Worm (Caenorhabditis elegans) whole organism, L1 larva: ENCODE data around the gene gbf-1.

ENCODE experiments used
- C04F5.9 ChIP-seq: sonication (generic microtip); optimal IDR thresholded peaks from 2 replicates; lab custom pipeline; 2016; ENCODE audit warnings: missing genetic modification characterization, missing compliant biosample characterization
- C34B4.2 ChIP-seq: sonication (generic microtip); optimal IDR thresholded peaks from 2 replicates; lab custom pipeline; 2017; ENCODE audit warnings: mild to moderate bottlenecking, missing genetic modification characterization, missing compliant biosample characterization
- F16B12.6 ChIP-seq: fragments of 150-350 bp; optimal IDR thresholded peaks from 2 replicates; lab custom pipeline; 2014; ENCODE audit warnings: missing biosample characterization, missing genetic modification characterization
- aly-2 ChIP-seq: fragments of 150-350 bp; optimal IDR thresholded peaks from 2 replicates; lab custom pipeline; 2014; ENCODE audit warnings: missing biosample characterization, missing genetic modification characterization
- ama-1 ChIP-seq: fragments of 150-350 bp; optimal IDR thresholded peaks from 2 replicates; lab custom pipeline; 2014
- ceh-8 ChIP-seq: fragments of 200-800 bp; sonication (Bioruptor generic); optimal IDR thresholded peaks from 2 replicates; lab custom pipeline; 2018; ENCODE audit warnings: mild to moderate bottlenecking, missing genetic modification characterization, moderate library complexity, missing compliant biosample characterization
- ceh-82 ChIP-seq, 3 experiments: fragments of 150-350 bp in 1 of 3; sonication (generic microtip) in 2 of 3; optimal IDR thresholded peaks; 2 replicates each; lab custom pipeline; 2014 to 2017; ENCODE audit warnings: missing biosample characterization in 3 of 3, missing genetic modification characterization in 3 of 3
- ceh-88 ChIP-seq: fragments of 200-800 bp; sonication (Bioruptor generic); IDR thresholded peaks from 2 replicates; pipeline ENCODE4 v1.3.6; 2022; ENCODE audit warnings: missing genetic modification characterization, missing compliant biosample characterization
- ceh-90 ChIP-seq: sonication (generic microtip); optimal IDR thresholded peaks from 2 replicates; lab custom pipeline; 2016; ENCODE audit warnings: missing genetic modification characterization, missing compliant biosample characterization
- dsc-1 ChIP-seq: sonication (generic microtip); optimal IDR thresholded peaks from 2 replicates; lab custom pipeline; 2016; ENCODE audit warnings: mild to moderate bottlenecking, missing genetic modification characterization, missing compliant biosample characterization
- efl-1 ChIP-seq, 4 experiments: fragments of 150-350 bp; optimal IDR thresholded peaks in 3 of 4; peaks in 1 of 4; 1 replicate in 1 of 4; 2 replicates in 3 of 4; lab custom pipeline; 2014; ENCODE audit warnings: missing biosample characterization in 2 of 4, missing genetic modification characterization in 2 of 4, missing genetic modification reagents in 2 of 4
- egl-13 ChIP-seq: sonication (generic microtip); optimal IDR thresholded peaks from 2 replicates; lab custom pipeline; 2016; ENCODE audit warnings: missing genotype, missing genetic modification reagents, missing genetic modification characterization, missing compliant biosample characterization
- elt-3 ChIP-seq, 6 experiments: fragments of 150-350 bp in 1 of 6; sonication (generic microtip); optimal IDR thresholded peaks; 2 replicates each; lab custom pipeline; 2017 to 2018; ENCODE audit warnings: missing biosample characterization in 6 of 6, missing genetic modification characterization in 6 of 6, inconsistent platforms in 1 of 6
- ets-5 ChIP-seq: fragments of 200-800 bp; sonication (Bioruptor generic); IDR thresholded peaks from 2 replicates; pipeline ENCODE4 v1.3.6; 2022; ENCODE audit warnings: missing genetic modification characterization, missing compliant biosample characterization
- fkh-10 ChIP-seq: sonication (generic microtip); optimal IDR thresholded peaks from 2 replicates; lab custom pipeline; 2017; ENCODE audit warnings: missing biosample characterization, missing genetic modification reagents, missing genetic modification characterization
- fkh-4 ChIP-seq: sonication (generic microtip); optimal IDR thresholded peaks from 2 replicates; lab custom pipeline; 2016; ENCODE audit warnings: missing compliant biosample characterization, missing genetic modification characterization, borderline replicate concordance
- fos-1 ChIP-seq: fragments of 150-350 bp; optimal IDR thresholded peaks from 2 replicates; lab custom pipeline; 2014; ENCODE audit warnings: missing biosample characterization, missing genetic modification characterization
- grh-1 ChIP-seq: fragments of 200-800 bp; sonication (Bioruptor generic); IDR thresholded peaks from 2 replicates; pipeline ENCODE4 v1.3.6; 2022; ENCODE audit warnings: missing genetic modification reagents, missing genetic modification characterization, missing compliant biosample characterization
- irx-1 ChIP-seq: sonication (generic microtip); optimal IDR thresholded peaks from 2 replicates; lab custom pipeline; 2016; ENCODE audit warnings: missing genetic modification characterization, missing compliant biosample characterization
- jun-1 ChIP-seq: fragments of 150-350 bp; optimal IDR thresholded peaks from 2 replicates; lab custom pipeline; 2014; ENCODE audit warnings: missing biosample characterization, missing genetic modification reagents, missing genetic modification characterization
- lin-39 ChIP-seq: fragments of 150-350 bp; optimal IDR thresholded peaks from 2 replicates; lab custom pipeline; 2014; ENCODE audit warnings: missing biosample characterization, missing genetic modification reagents, missing genetic modification characterization
- lsy-2 ChIP-seq, 2 experiments: fragments of 150-350 bp; optimal IDR thresholded peaks; 2 replicates each; lab custom pipeline; 2014; ENCODE audit warnings: missing biosample characterization in 2 of 2, missing genetic modification characterization in 2 of 2
- mab-9 ChIP-seq: fragments of 200-800 bp; sonication (Bioruptor generic); IDR thresholded peaks from 2 replicates; pipeline ENCODE4 v1.3.6; 2022; ENCODE audit warnings: missing genetic modification reagents, missing genetic modification characterization, missing compliant biosample characterization
- mdl-1 ChIP-seq, 2 experiments: fragments of 150-350 bp; optimal IDR thresholded peaks; 2 replicates each; lab custom pipeline; 2014 to 2017; ENCODE audit warnings: missing biosample characterization in 2 of 2, missing genetic modification characterization in 2 of 2, inconsistent platforms in 1 of 2
- nhr-11 ChIP-seq: fragments of 150-350 bp; optimal IDR thresholded peaks from 2 replicates; lab custom pipeline; 2014; ENCODE audit warnings: missing biosample characterization, missing genetic modification characterization
- nhr-12 ChIP-seq: sonication (generic microtip); optimal IDR thresholded peaks from 2 replicates; lab custom pipeline; 2017; ENCODE audit warnings: missing biosample characterization, missing genetic modification characterization
- nhr-237 ChIP-seq: fragments of 150-350 bp; optimal IDR thresholded peaks from 2 replicates; lab custom pipeline; 2014; ENCODE audit warnings: missing biosample characterization, missing genetic modification characterization
- nhr-28 ChIP-seq: fragments of 150-350 bp; optimal IDR thresholded peaks from 2 replicates; lab custom pipeline; 2014; ENCODE audit warnings: missing biosample characterization, missing genetic modification characterization
- nhr-71 ChIP-seq: sonication (generic microtip); optimal IDR thresholded peaks from 2 replicates; lab custom pipeline; 2016; ENCODE audit warnings: mild to moderate bottlenecking, missing genetic modification characterization, moderate library complexity, missing compliant biosample characterization
- nhr-76 ChIP-seq: sonication (generic microtip); optimal IDR thresholded peaks from 2 replicates; lab custom pipeline; 2017; ENCODE audit warnings: missing biosample characterization, missing genetic modification characterization
- nhr-77 ChIP-seq: fragments of 150-350 bp; optimal IDR thresholded peaks from 2 replicates; lab custom pipeline; 2014; ENCODE audit warnings: missing biosample characterization, missing genetic modification characterization
- nhr-85 ChIP-seq: sonication (generic microtip); peaks from one replicate; lab custom pipeline; 2016; ENCODE audit warnings: missing genetic modification characterization, inconsistent platforms, missing compliant biosample characterization
- nhr-90 ChIP-seq: sonication (generic microtip); optimal IDR thresholded peaks from 2 replicates; lab custom pipeline; 2016; ENCODE audit warnings: mild to moderate bottlenecking, missing genetic modification characterization, missing compliant biosample characterization; ENCODE audit not compliant: poor library complexity
- pax-3 ChIP-seq: fragments of 200-800 bp; sonication (Bioruptor generic); optimal IDR thresholded peaks from 2 replicates; lab custom pipeline; 2018; ENCODE audit warnings: mild to moderate bottlenecking, missing genetic modification characterization, moderate library complexity, missing compliant biosample characterization
- pqm-1 ChIP-seq: sonication (generic microtip); optimal IDR thresholded peaks from 3 replicates; lab custom pipeline; 2017; ENCODE audit warnings: missing biosample characterization, missing genetic modification characterization
- skn-1 ChIP-seq: fragments of 150-350 bp; optimal IDR thresholded peaks from 2 replicates; lab custom pipeline; 2014; ENCODE audit warnings: missing biosample characterization, missing genetic modification characterization
- snu-23 ChIP-seq: sonication (generic microtip); optimal IDR thresholded peaks from 2 replicates; lab custom pipeline; 2016; ENCODE audit warnings: missing genetic modification characterization, missing compliant biosample characterization
- sox-4 ChIP-seq: sonication (generic microtip); optimal IDR thresholded peaks from 2 replicates; lab custom pipeline; 2016; ENCODE audit warnings: missing genetic modification characterization, missing compliant biosample characterization
- sptf-1 ChIP-seq: fragments of 150-350 bp; optimal IDR thresholded peaks from 2 replicates; lab custom pipeline; 2014; ENCODE audit warnings: missing biosample characterization, missing genetic modification characterization
- swsn-7 ChIP-seq: sonication (generic microtip); optimal IDR thresholded peaks from 2 replicates; lab custom pipeline; 2016; ENCODE audit warnings: missing genetic modification characterization, missing compliant biosample characterization
- unc-130 ChIP-seq: fragments of 150-350 bp; optimal IDR thresholded peaks from 2 replicates; lab custom pipeline; 2017; ENCODE audit warnings: missing biosample characterization, missing genetic modification characterization, inconsistent platforms
- unc-62 ChIP-seq: fragments of 150-350 bp; optimal IDR thresholded peaks from 2 replicates; lab custom pipeline; 2014; ENCODE audit warnings: missing biosample characterization, missing genetic modification reagents, missing genetic modification characterization
- unc-86 ChIP-seq: sonication (generic microtip); optimal IDR thresholded peaks from 2 replicates; lab custom pipeline; 2016; ENCODE audit warnings: missing genetic modification characterization, missing compliant biosample characterization
- vab-15 ChIP-seq: sonication (generic microtip); optimal IDR thresholded peaks from 2 replicates; lab custom pipeline; 2017; ENCODE audit warnings: missing genotype, mild to moderate bottlenecking, missing genetic modification characterization, missing compliant biosample characterization
- zag-1 ChIP-seq: fragments of 150-350 bp; optimal IDR thresholded peaks from 2 replicates; lab custom pipeline; 2014; ENCODE audit warnings: missing biosample characterization, missing genetic modification characterization
- zip-4 ChIP-seq: fragments of 200-800 bp; sonication (Bioruptor generic); optimal IDR thresholded peaks from 2 replicates; lab custom pipeline; 2018; ENCODE audit warnings: mild to moderate bottlenecking, missing genetic modification characterization, moderate library complexity, missing compliant biosample characterization
- ztf-11 ChIP-seq, 2 experiments: sonication (generic microtip); optimal IDR thresholded peaks; 2 replicates each; lab custom pipeline; 2016 to 2017; ENCODE audit warnings: missing genetic modification characterization in 2 of 2, missing biosample characterization in 1 of 2, missing compliant biosample characterization in 1 of 2
- ztf-4 ChIP-seq: fragments of 150-350 bp; optimal IDR thresholded peaks from 2 replicates; lab custom pipeline; 2014; ENCODE audit warnings: missing biosample characterization, missing genetic modification characterization

Gene gbf-1

DNA sequence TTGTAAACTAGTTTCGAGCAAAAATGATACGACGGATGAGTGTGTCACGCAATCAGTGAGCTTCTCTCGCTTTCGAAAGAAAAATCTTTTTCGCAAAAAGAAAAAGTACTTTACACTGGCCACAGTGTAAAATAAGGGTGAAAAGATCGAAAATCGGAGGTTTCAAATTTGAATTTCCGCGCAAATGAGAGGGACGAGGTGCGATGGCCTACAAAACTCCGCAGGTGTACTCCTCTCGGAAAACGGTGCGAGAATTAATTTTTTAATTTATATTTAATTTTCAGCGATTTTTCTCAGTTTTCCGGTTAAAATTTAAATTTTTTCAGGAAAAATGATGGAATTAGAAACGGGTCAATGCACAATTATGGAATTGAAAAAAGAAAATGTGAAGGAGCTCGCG, 26.8 kb downstream of the gbf-1 start, which contains the start of gene mrt-2 (continued):
- TF ChIP-seq jun-1 (tag; lab: Kevin White, UChicago) (peak; percentile 34), C04F5.9 (tag; lab: Kevin White, UChicago) (peak; percentile 91), pqm-1 (no peak), unc-62 (GFP tag; lab: Kevin White, UChicago) (no peak), nhr-237 (tag; lab: Kevin White, UChicago) (no peak), nhr-12 (no peak), ceh-88 (GFP tag; lab: Robert Waterston, UW) (peak; percentile 71; the same call in 1 of the 2 replicates), vab-15 (tag; lab: Kevin White, UChicago) (peak; percentile 64), ets-5 (GFP tag; lab: Robert Waterston, UW) (no peak), ama-1 (lab: Kevin White, UChicago) (no peak), ztf-4 (tag; lab: Kevin White, UChicago) (no peak), grh-1 (GFP tag; lab: Robert Waterston, UW) (peak; percentile 82), mdl-1 (tag; optimal IDR thresholded peaks at IDR 0.05; lab: Kevin White, UChicago) (peak in 1 of 2 experiments; percentile 58), nhr-11 (no peak), fkh-10 (peak; percentile 23), egl-13 (tag; lab: Kevin White, UChicago) (peak; percentile 97), ztf-11 (tag; optimal IDR thresholded peaks at IDR 0.05; lab: Kevin White, UChicago) (peak in 1 of 2 experiments; percentile 95), zag-1 (tag; lab: Kevin White, UChicago) (no peak), ceh-82 (tag; optimal IDR thresholded peaks at IDR 0.05; lab: Kevin White, UChicago) (peak; percentile 18 to 68 (median 67)), sptf-1 (no peak), ceh-8 (GFP tag; lab: Kevin White, UChicago) (peak; percentile 54), elt-3 (tag; optimal IDR thresholded peaks at IDR 0.05; lab: Kevin White, UChicago) (peak in 2 of 6 experiments; percentile 46 to 60), zip-4 (GFP tag; lab: Kevin White, UChicago) (peak; percentile 39), snu-23 (GFP tag; lab: Kevin White, UChicago) (peak; percentile 89), swsn-7 (peak; percentile 84), nhr-71 (tag; lab: Kevin White, UChicago) (peak; percentile 95), fos-1 (tag; lab: Kevin White, UChicago) (peak; percentile 48), unc-86 (tag; lab: Kevin White, UChicago) (peak; percentile 79), efl-1 (optimal IDR thresholded peaks at IDR 0.05; lab: Kevin White, UChicago) (peak; percentile 95 to 97), efl-1 (GFP tag; optimal IDR thresholded peaks at IDR 0.05 in 1 of 2; lab: Kevin White, UChicago) (peak; percentile 97 to 100), mab-9 (peak; percentile 60), nhr-85 (tag; lab: Kevin White, UChicago) (peak; percentile 97), fkh-4 (tag; lab: Kevin White, UChicago) (peak; percentile 98), sox-4 (tag; lab: Kevin White, UChicago) (peak; percentile 93), aly-2 (tag; lab: Kevin White, UChicago) (peak; percentile 47), unc-130 (peak; percentile 76), nhr-77 (tag; lab: Kevin White, UChicago) (peak; percentile 14), ceh-90 (peak; percentile 99), F16B12.6 (peak; percentile 54), C34B4.2 (tag; lab: Kevin White, UChicago) (peak; percentile 49), dsc-1 (peak; percentile 95), skn-1 (tag; lab: Kevin White, UChicago) (peak; percentile 78), nhr-76 (no peak), nhr-90 (tag; lab: Kevin White, UChicago) (peak; percentile 97), pax-3 (tag; lab: Kevin White, UChicago) (peak; percentile 95), irx-1 (tag; lab: Kevin White, UChicago) (peak; percentile 96), nhr-28 (no peak), lsy-2 (tag; optimal IDR thresholded peaks at IDR 0.05; lab: Kevin White, UChicago) (peak; percentile 86 to 88), lin-39 (peak; percentile 87)
